Fruit fly (Drosophila melanogaster) ovary, adult (tissue): ENCODE measurements around the gene CG14662.

Experiments used
- CG17801 ChIP-seq: fragments of 200-800 bp; optimal IDR thresholded peaks from 2 replicates; lab custom pipeline; 2019; ENCODE audit warnings: missing biosample characterization, mild to moderate bottlenecking, missing genetic modification characterization, moderate library complexity; ENCODE audit not compliant: partially characterized antibody

Gene CG14662

DNA sequence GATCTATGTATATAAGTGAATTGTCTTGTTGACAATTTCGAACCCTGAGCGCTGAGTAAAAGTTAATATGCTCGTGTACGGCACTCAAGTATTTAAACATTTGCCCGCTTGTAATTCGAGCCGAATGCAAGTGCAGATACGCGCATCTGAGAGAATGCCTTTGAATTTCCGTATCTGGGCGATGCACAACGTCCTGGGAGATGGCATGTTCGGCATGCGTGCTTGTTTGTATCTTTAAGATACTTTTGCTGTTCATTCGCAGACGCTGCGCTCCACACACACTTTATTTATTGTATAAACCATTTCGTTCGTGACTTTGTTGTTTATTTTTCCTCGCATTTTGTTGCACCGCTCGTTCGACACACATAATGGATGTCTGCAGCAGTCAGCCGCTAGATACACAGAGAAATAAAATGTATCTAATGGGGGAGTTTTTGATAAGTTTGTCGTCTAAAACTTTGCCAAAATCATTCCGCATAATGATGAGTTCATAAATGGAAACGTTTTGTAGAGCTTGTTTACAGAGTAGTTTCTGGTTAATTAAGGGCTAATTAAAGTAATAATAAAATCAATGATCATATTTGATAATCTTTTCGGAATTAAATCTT lies 10.2 kb downstream of the CG14662 start:
- no peak for TF ChIP-seq CG17801 (GFP tag; lab: Kevin White, UChicago)

DNA sequence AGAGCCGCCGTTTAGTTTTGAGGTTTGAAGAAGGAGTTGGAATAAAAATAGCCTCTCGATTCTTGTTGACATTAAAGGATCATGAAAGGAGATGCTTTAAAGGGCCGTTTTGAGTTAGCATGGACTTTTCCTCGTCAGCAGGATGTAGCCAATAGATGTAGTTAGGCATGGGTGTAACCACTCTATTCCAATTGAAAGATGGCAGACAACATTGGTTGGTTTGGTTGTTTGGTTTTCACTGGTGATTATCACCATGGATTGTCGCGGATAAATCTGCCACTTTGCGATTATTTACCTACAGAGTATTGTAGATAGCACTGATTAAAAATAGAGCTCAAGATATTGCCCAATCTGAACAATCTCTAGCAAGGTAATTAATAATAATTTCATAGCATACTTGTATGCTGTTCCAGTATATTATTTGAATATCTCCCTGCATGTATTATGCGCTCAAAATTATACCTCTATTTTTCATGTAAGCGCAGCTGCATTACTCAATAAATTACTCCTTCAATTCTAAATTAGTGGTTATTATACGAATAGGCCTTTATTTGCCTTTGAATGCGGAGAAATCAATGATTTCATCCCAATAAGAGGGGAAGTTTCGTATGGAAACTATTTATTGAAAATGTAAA lies 11.0 kb downstream of the CG14662 start:
- TF ChIP-seq CG17801 (GFP tag; lab: Kevin White, UChicago): no peak

DNA sequence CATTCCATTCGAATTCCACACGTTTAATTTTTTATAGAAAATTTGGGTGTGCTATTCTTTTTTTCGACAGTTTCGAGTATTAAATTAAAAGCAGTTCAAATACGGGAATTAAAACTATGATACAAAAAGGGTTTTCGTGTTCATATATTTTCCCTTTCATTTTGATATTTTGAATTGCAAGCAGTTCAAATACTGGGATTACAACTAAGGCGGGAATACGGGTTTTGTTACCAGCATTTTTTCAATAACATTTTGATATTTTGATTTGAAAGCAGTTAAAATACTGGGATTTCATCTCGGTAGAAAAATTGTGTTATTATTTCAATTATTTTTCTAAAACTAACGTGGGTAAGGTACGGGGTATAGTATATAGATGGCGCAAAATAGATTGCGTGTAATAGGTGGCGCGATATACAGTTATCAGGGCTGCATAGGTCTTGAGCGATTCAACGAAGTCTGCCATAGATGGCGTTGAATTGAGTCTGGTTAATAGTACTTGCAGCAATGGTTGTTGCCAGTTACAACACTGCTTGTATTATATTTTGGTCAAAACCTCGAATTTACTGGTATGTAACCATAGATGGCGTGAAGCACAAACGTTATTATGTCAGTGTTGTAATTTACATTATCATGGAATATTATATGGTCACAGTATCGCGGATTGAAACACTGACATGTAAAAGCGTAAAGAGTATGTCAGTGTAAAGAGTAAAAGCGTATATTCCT lies 13.5 kb downstream of the CG14662 start:
- no peak for TF ChIP-seq CG17801 (GFP tag; lab: Kevin White, UChicago)

dm6 chr3R:4969199-4969778 lies 14.7 kb downstream of the CG14662 start:
- no peak for TF ChIP-seq CG17801 (GFP tag; lab: Kevin White, UChicago)

DNA sequence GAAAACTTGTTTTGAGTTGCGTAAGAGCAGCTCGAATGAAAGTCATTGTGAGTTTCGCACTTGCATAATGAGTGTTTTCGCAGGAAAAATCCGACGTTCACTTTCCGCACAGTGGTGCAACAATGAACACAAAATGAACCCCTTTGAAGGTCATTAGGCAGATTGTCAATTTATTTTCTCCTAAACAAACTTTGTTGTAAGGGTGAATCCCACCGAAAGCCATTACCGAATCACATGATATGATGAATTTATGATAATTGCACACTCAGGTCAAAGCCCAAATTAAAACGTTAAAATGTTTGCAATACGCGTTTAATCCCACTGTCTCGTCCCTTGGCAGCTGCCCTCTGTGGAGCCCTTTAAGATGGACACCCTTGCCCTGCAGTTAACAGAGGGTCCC lies 16.8 kb downstream of the CG14662 start:
- no peak for TF ChIP-seq CG17801 (GFP tag; lab: Kevin White, UChicago)

DNA sequence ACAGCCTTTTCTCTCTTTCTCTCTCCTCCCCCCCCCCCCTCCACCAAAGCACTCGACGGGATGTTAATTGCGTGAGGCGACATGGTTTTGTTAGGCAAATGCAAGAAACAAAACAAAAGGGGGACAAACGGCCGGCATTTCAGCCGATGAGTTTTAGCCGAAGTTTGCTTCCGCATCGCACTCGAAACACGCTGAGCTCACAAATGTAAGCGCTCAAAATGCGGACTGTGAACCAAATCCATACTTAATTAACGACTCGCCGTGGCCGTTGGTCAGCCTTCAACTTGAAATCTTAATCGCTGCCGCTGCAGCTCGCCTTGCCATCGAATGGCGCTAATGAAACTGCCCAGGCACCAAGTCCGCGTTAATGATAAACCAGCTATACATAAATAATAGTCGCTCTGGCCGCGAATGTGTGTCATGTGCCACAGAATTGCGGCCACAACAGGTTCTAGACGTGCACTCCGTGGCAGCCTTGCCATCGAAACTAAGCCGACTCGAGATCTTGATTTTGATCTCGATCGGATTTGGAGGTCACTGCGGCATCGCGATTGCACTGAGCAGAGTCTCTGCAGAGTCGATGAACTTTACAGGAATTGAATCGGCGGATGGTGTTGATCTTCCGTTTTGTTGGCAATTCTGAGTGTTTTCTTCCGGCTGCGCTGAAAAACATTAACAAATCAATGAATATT lies 17.6 kb downstream of the CG14662 start:
- no peak for TF ChIP-seq CG17801 (GFP tag; lab: Kevin White, UChicago)

dm6 chr3R:4965145-4965544 lies 18.9 kb downstream of the CG14662 start, which contains the start of gene Jhbp1:
Gene Jhbp1, plus strand, starts transcription at chr3R:4965445.
- TF ChIP-seq CG17801 (GFP tag; lab: Kevin White, UChicago): no peak

- TF ChIP-seq CG17801 (GFP tag; lab: Kevin White, UChicago): no peak
Measured at dm6 chr3R:4963917-4964316, 20.1 kb downstream of the CG14662 start.

dm6 chr3R:4963370-4963769 lies 20.7 kb downstream of the CG14662 start:
- no peak for TF ChIP-seq CG17801 (GFP tag; lab: Kevin White, UChicago)

DNA sequence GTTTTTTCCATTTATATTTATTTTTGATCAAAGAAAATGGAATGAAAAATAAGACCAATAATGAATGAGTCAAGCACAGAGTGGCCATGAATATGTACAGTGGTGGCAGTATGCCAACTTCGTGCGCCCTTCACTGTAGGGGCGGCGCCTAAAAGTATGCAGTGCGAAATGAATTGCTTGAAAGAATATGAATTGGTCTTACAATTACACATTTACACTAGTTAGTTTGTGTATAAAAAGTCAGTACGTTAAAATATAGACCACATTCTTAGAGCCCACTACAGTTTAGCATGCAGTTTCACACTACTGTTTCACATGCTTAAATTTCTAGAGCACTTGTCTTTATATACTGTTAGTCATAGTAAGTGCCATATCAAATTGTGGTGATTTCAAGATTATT lies 21.3 kb downstream of the CG14662 start:
- no peak for TF ChIP-seq CG17801 (GFP tag; lab: Kevin White, UChicago)

- no peak for TF ChIP-seq CG17801 (GFP tag; lab: Kevin White, UChicago)
Measured at dm6 chr3R:4961946-4962345, 22.1 kb downstream of the CG14662 start.

DNA sequence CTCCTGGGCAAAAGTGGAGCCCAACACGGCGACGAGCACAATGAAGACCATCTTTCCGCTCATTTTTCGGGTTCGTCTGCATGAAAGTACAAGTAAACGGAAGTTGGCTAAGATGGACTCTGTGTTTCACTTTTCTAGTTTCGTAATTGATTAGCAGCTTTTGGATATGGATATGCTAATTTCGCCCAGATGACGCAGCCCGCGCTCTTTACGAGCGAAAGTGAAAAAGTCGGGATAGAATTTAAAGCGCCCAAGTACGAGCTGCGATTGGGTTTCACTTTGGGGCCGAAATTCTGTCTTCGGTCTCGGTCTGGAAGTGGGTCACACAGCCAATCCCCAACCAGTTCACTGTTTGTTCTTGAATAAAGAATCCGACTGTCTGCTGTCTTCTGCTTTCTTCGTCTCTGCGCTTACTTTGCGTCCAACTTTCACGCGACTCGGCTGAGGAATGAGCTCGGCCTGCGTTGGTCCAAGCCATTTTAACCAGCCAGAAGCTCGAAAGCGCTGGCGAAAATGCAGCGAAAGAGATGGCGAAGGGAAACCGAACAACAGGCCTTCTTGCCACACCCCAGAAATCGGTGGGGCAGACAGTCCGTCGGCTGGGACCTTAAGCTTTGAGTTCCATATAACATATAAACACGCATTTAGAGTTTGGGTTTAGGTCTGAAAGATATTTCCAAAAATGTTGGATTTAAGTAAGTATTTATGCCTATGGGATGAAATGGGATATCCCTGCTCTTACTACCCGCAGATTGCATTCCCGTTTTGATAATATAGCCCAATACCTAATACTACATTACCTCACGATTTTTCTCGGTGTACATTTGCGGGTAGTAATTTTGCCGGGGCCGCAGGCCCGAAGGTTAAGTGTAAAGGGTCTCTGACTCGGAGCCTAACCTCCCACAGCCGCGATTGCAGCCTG lies 22.9 kb downstream of the CG14662 start, which contains the start of gene Jhbp2:
TSS of gene Jhbp2 (minus strand) at position 454 of the 922 bp plus-strand sequence.
- TF ChIP-seq CG17801 (GFP tag; lab: Kevin White, UChicago): no peak

DNA sequence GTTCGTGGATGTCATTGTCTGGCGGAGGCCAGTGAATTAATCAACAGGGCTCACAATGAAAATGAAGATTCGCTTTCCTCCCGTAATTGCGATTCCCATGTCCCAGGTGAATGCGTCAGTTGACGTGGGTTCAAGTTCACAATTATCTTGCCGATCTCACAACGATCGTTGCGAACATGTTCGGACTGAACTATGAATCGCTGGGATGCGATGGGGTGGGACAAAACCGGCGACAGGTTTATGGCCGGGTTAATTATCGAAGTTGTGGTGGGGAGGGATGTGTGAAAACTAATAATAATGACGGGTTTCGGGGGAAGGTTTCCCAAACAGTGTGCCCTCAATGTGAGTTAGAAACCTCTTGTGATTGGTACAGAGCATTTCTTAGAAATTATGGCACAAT lies 23.9 kb downstream of the CG14662 start:
- TF ChIP-seq CG17801 (GFP tag; lab: Kevin White, UChicago): no peak

dm6 chr3R:4957812-4958211 lies 26.2 kb downstream of the CG14662 start:
- TF ChIP-seq CG17801 (GFP tag; lab: Kevin White, UChicago): no peak
